Worm (Caenorhabditis elegans): Measurements from ENCODE around the gene F56B3.2.
A peak's percentile ranks its signal among the peaks of the same experiment; 100 is the strongest.

Gene F56B3.2

ce11 chrIV:778484-778883 lies 10.1 kb upstream of the F56B3.2 start, which contains the start of gene ugt-52:
Gene ugt-52 (plus strand): TSS chrIV:778784.
- TF ChIP-seq ama-1 (optimal IDR thresholded peaks at IDR 0.05): no peak
- no peak for TF ChIP-seq ama-1 (GFP tag; optimal IDR thresholded peaks at IDR 0.05)
- no peak for TF ChIP-seq let-607 (tag; optimal IDR thresholded peaks at IDR 0.05)
- TF ChIP-seq nhr-80 (tag; optimal IDR thresholded peaks at IDR 0.05): peak; percentile 30

DNA sequence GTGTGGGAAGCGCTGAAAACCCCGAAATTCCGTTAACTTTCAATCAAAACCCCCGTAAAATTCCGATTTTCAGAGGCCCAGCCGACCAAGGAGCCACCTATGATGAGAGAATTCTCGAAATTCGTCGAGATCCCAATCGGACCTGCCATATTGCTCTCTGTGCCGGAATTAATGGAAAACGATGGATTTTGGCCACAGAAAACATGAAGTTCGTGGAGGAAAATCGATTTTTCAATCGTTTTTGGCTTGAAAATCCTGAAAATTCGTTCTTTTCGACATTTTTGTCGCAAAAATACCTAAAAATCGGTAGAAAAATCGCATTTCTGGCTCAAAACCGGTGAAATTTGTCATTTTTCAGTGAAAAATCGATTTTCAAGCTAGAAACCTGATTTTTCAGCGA lies 5.2 kb upstream of the F56B3.2 start:
- TF ChIP-seq tbx-9 (tag; optimal IDR thresholded peaks at IDR 0.05; ENCODE audit: borderline replicate concordance): no peak
- TF ChIP-seq lag-1 (GFP tag; IDR thresholded peaks at IDR 0.05): no peak
- TF ChIP-seq ztf-18 (tag; optimal IDR thresholded peaks at IDR 0.05): no peak
- no peak for TF ChIP-seq B0336.3 (GFP tag; IDR thresholded peaks at IDR 0.05)
- TF ChIP-seq attf-3 (GFP tag; conservative IDR thresholded peaks at IDR 0.05): no peak
- no peak for TF ChIP-seq Y79H2A.3 (GFP tag; conservative IDR thresholded peaks at IDR 0.05)
- TF ChIP-seq F22D6.2 (tag; optimal IDR thresholded peaks at IDR 0.05): no peak
- no peak for TF ChIP-seq F55B11.4 (tag; optimal IDR thresholded peaks at IDR 0.05; ENCODE audit: borderline replicate concordance, insufficient read depth)
- TF ChIP-seq fkh-3 (tag; optimal IDR thresholded peaks at IDR 0.05): no peak
- no peak for TF ChIP-seq Y67H2A.10 (GFP tag; conservative IDR thresholded peaks at IDR 0.05)
- no peak for TF ChIP-seq rpc-1 (optimal IDR thresholded peaks at IDR 0.05)
- TF ChIP-seq rpc-1 (tag; optimal IDR thresholded peaks at IDR 0.05): no peak
- no peak for TF ChIP-seq hmg-20 (GFP tag; IDR thresholded peaks at IDR 0.05)
- TF ChIP-seq dpl-1 (GFP tag; optimal IDR thresholded peaks at IDR 0.05): no peak

DNA sequence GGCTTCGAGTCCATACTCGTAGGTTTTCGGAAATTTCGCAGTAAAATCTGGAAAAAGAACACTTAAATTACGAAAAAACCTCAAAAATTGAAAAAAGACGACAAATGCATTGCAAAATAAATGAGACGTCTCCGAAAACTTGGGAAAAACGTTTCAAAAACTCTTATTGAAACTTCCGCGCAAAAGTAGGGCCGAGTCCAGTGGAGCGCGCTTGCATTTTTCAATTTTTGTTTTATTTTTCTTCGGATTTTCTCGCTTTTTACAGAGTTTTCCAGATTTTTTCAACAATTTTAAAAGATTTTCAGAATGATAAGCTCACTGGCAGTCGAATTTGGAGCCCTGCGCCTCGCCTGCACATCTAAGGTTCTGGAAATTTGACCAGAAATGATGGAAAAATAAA lies 4.5 kb upstream of the F56B3.2 start, which contains the start of gene mrpl-2:
TSS of gene mrpl-2 (plus strand) at position 307 of the 400 bp plus-strand sequence.
- TF ChIP-seq dpff-1 (tag; optimal IDR thresholded peaks at IDR 0.05) (no peak), akir-1 (GFP tag; optimal IDR thresholded peaks at IDR 0.05) (no peak), ztf-3 (GFP tag; optimal IDR thresholded peaks at IDR 0.05) (no peak), nfyb-1 (GFP tag; IDR thresholded peaks at IDR 0.05) (no peak), B0019.2 (GFP tag; conservative IDR thresholded peaks at IDR 0.05) (no peak), unc-130 (GFP tag; optimal IDR thresholded peaks at IDR 0.05) (no peak), efl-1 (GFP tag; optimal IDR thresholded peaks at IDR 0.05) (peak; percentile 55), hrde-1 (tag; optimal IDR thresholded peaks at IDR 0.05; ENCODE audit: borderline replicate concordance) (no peak), nhr-120 (GFP tag; IDR thresholded peaks at IDR 0.05) (no peak), hlh-26 (GFP tag; conservative IDR thresholded peaks at IDR 0.05) (no peak), ztf-6 (GFP tag; IDR thresholded peaks at IDR 0.05) (no peak), mes-4 (tag; optimal IDR thresholded peaks at IDR 0.05) (no peak), chd-7 (tag; optimal IDR thresholded peaks at IDR 0.05) (no peak), ztf-18 (tag; optimal IDR thresholded peaks at IDR 0.05) (no peak), T26A5.8 (tag; optimal IDR thresholded peaks at IDR 0.05) (no peak), B0336.3 (GFP tag; IDR thresholded peaks at IDR 0.05) (no peak), him-1 (tag; optimal IDR thresholded peaks at IDR 0.05) (no peak), ztf-22 (GFP tag; optimal IDR thresholded peaks at IDR 0.05) (no peak), lin-35 (GFP tag; optimal IDR thresholded peaks at IDR 0.05) (peak in 1 of 3 experiments; percentile 34), dpl-1 (GFP tag; optimal IDR thresholded peaks at IDR 0.05) (peak; percentile 24), madf-10 (tag; optimal IDR thresholded peaks at IDR 0.05) (no peak), gei-17 (GFP tag; optimal IDR thresholded peaks at IDR 0.05) (no peak), Y95B8A.8 (GFP tag; IDR thresholded peaks at IDR 0.05) (no peak), dox-1 (GFP tag; IDR thresholded peaks at IDR 0.05) (no peak), Y67H2A.10 (GFP tag; conservative IDR thresholded peaks at IDR 0.05) (no peak), lin-54 (GFP tag; optimal IDR thresholded peaks at IDR 0.05) (peak; percentile 37), mcd-1 (GFP tag; IDR thresholded peaks at IDR 0.05) (peak; percentile 85)
